Fruit fly (Drosophila melanogaster): ENCODE data around the gene CG10962.

The CG10962 gene

dm6 chrX:8974203-8974602 is at the start of gene CG10962:
Gene CG10962, minus strand, starts transcription at chrX:8974255.
- TF ChIP-seq CG12605 (GFP tag; IDR thresholded peaks at IDR 0.05) (peak; percentile 48), Snoo (tag; optimal IDR thresholded peaks at IDR 0.05) (peak; percentile 83), CG4496 (GFP tag; IDR thresholded peaks at IDR 0.05) (peak; percentile 76), Pif1A (GFP tag; optimal IDR thresholded peaks at IDR 0.05) (peak; percentile 75), CG13204 (GFP tag; optimal IDR thresholded peaks at IDR 0.05) (no peak), CG9948 (tag; optimal IDR thresholded peaks at IDR 0.05) (peak; percentile 39), EcR (GFP tag; optimal IDR thresholded peaks at IDR 0.05) (peak; percentile 23), CG34367 (tag; optimal IDR thresholded peaks at IDR 0.05) (peak; percentile 61), CG8159 (tag; optimal IDR thresholded peaks at IDR 0.05) (peak; percentile 79), Ets98B (GFP tag; IDR thresholded peaks at IDR 0.05) (peak; percentile 64), rn (GFP tag; IDR thresholded peaks at IDR 0.05) (0 out of 2 replicates have a peak, but pooled peaks have one; percentile 47), CG10348 (GFP tag; IDR thresholded peaks at IDR 0.05) (no peak), CG15710 (tag; optimal IDR thresholded peaks at IDR 0.05) (peak; percentile 76), CG8301 (tag; optimal IDR thresholded peaks at IDR 0.05) (peak; percentile 31), gl (tag; optimal IDR thresholded peaks at IDR 0.05) (peak; percentile 42), CG17806 (tag; optimal IDR thresholded peaks at IDR 0.05) (peak; percentile 66), fd96Ca (GFP tag; IDR thresholded peaks at IDR 0.05) (peak; percentile 72), CG32121 (GFP tag; IDR thresholded peaks at IDR 0.05) (peak; percentile 86), Pif1B (GFP tag; optimal IDR thresholded peaks at IDR 0.05) (peak; percentile 79), D1 (tag; optimal IDR thresholded peaks at IDR 0.05) (no peak), CG14655 (GFP tag; optimal IDR thresholded peaks at IDR 0.05) (peak; percentile 46)

dm6 chrX:9020092-9020491 is 46.0 kb upstream of the CG10962 start:
- TF ChIP-seq EcR (GFP tag; optimal IDR thresholded peaks at IDR 0.05) (no peak), CG8159 (tag; optimal IDR thresholded peaks at IDR 0.05) (no peak), CG14655 (GFP tag; optimal IDR thresholded peaks at IDR 0.05) (no peak)

dm6 chrX:9013339-9013939 is 39.4 kb upstream of the CG10962 start:
- TF ChIP-seq CG8159 (tag; optimal IDR thresholded peaks at IDR 0.05) (no peak), Pif1A (GFP tag; optimal IDR thresholded peaks at IDR 0.05) (peak; percentile 8), Pif1B (GFP tag; optimal IDR thresholded peaks at IDR 0.05) (no peak)

- TF ChIP-seq Snoo (tag; optimal IDR thresholded peaks at IDR 0.05) (no peak), CG12605 (GFP tag; IDR thresholded peaks at IDR 0.05) (no peak)
Measured at dm6 chrX:9012722-9013121, 38.7 kb upstream of the CG10962 start.

- TF ChIP-seq Ets98B (GFP tag; IDR thresholded peaks at IDR 0.05) (no peak), CG14655 (GFP tag; optimal IDR thresholded peaks at IDR 0.05) (peak; percentile 44), CG13204 (GFP tag; optimal IDR thresholded peaks at IDR 0.05) (peak; percentile 13)
Measured at dm6 chrX:9007215-9007614, 33.2 kb upstream of the CG10962 start.

- TF ChIP-seq D1 (tag; optimal IDR thresholded peaks at IDR 0.05): no peak
- TF ChIP-seq Snoo (tag; optimal IDR thresholded peaks at IDR 0.05): peak; percentile 43
- TF ChIP-seq EcR (GFP tag; optimal IDR thresholded peaks at IDR 0.05): no peak
- TF ChIP-seq CG4496 (GFP tag; IDR thresholded peaks at IDR 0.05): no peak
- TF ChIP-seq Pif1A (GFP tag; optimal IDR thresholded peaks at IDR 0.05): peak; percentile 17
- 0 out of 2 replicates have a peak, but pooled peaks have one; percentile 16 for TF ChIP-seq CG32121 (GFP tag; IDR thresholded peaks at IDR 0.05)
- TF ChIP-seq rn (GFP tag; IDR thresholded peaks at IDR 0.05): no peak
- TF ChIP-seq CG34367 (tag; optimal IDR thresholded peaks at IDR 0.05): peak; percentile 18
- no peak; the same call in 1 of the 2 replicates for TF ChIP-seq Ets98B (GFP tag; IDR thresholded peaks at IDR 0.05)
- TF ChIP-seq CG8301 (tag; optimal IDR thresholded peaks at IDR 0.05): peak; percentile 42
- no peak for TF ChIP-seq gl (tag; optimal IDR thresholded peaks at IDR 0.05)
- TF ChIP-seq Pif1B (GFP tag; optimal IDR thresholded peaks at IDR 0.05): peak; percentile 44
- TF ChIP-seq CG17806 (tag; optimal IDR thresholded peaks at IDR 0.05): peak; percentile 45
- TF ChIP-seq CG13204 (GFP tag; optimal IDR thresholded peaks at IDR 0.05): no peak
- peak; percentile 54 for TF ChIP-seq CG14655 (GFP tag; optimal IDR thresholded peaks at IDR 0.05)
- peak; percentile 52 for TF ChIP-seq CG15710 (tag; optimal IDR thresholded peaks at IDR 0.05)
- TF ChIP-seq CG10348 (GFP tag; IDR thresholded peaks at IDR 0.05): no peak
- TF ChIP-seq CG12605 (GFP tag; IDR thresholded peaks at IDR 0.05): no peak
- peak; percentile 56 for TF ChIP-seq CG8159 (tag; optimal IDR thresholded peaks at IDR 0.05)
- TF ChIP-seq CG9948 (tag; optimal IDR thresholded peaks at IDR 0.05): peak; percentile 46
- 0 out of 3 replicates have a peak, but pooled peaks have one; percentile 27 for TF ChIP-seq fd96Ca (GFP tag; IDR thresholded peaks at IDR 0.05)
Measured at dm6 chrX:9004333-9004732, 30.3 kb upstream of the CG10962 start.

dm6 chrX:8984342-8984741 is 10.3 kb upstream of the CG10962 start, which contains the start of gene CG12662:
Gene CG12662, minus strand, starts transcription at chrX:8984442.
- TF ChIP-seq CG8159 (tag; optimal IDR thresholded peaks at IDR 0.05) (no peak), CG34367 (tag; optimal IDR thresholded peaks at IDR 0.05) (no peak), Pif1A (GFP tag; optimal IDR thresholded peaks at IDR 0.05) (no peak), CG10348 (GFP tag; IDR thresholded peaks at IDR 0.05) (no peak), CG15710 (tag; optimal IDR thresholded peaks at IDR 0.05) (no peak), CG8301 (tag; optimal IDR thresholded peaks at IDR 0.05) (no peak), EcR (GFP tag; optimal IDR thresholded peaks at IDR 0.05) (no peak), CG32121 (GFP tag; IDR thresholded peaks at IDR 0.05) (no peak), CG9948 (tag; optimal IDR thresholded peaks at IDR 0.05) (no peak), Pif1B (GFP tag; optimal IDR thresholded peaks at IDR 0.05) (no peak), CG14655 (GFP tag; optimal IDR thresholded peaks at IDR 0.05) (no peak), Snoo (tag; optimal IDR thresholded peaks at IDR 0.05) (no peak), CG17806 (tag; optimal IDR thresholded peaks at IDR 0.05) (no peak), Ets98B (GFP tag; IDR thresholded peaks at IDR 0.05) (no peak), D1 (tag; optimal IDR thresholded peaks at IDR 0.05) (no peak), gl (tag; optimal IDR thresholded peaks at IDR 0.05) (no peak), rn (GFP tag; IDR thresholded peaks at IDR 0.05) (no peak), CG12605 (GFP tag; IDR thresholded peaks at IDR 0.05) (no peak), fd96Ca (GFP tag; IDR thresholded peaks at IDR 0.05) (no peak), CG4496 (GFP tag; IDR thresholded peaks at IDR 0.05) (no peak)

Data from whole organism, pupa.